Fruit fly (Drosophila melanogaster) whole organism, embryonic: Measurements from ENCODE around the gene CG7579.

ENCODE experiments used
- Asciz ChIP-seq: fragments of 200-800 bp; sonication (Bioruptor generic); optimal IDR thresholded peaks from 2 replicates; lab custom pipeline; 2017; ENCODE audit warnings: missing biosample characterization, mild to moderate bottlenecking, missing genetic modification characterization, missing genetic modification reagents
- Atf6 ChIP-seq: fragments of 200-800 bp; sonication (Bioruptor generic); IDR thresholded peaks from 2 replicates; pipeline ENCODE4 v1.3.6; 2022; ENCODE audit warnings: missing biosample characterization, missing genetic modification characterization
- CG10147 ChIP-seq: fragments of 200-800 bp; sonication (Bioruptor generic); optimal IDR thresholded peaks from 2 replicates; lab custom pipeline; 2019; ENCODE audit warnings: missing biosample characterization, mild to moderate bottlenecking, missing genetic modification characterization, moderate library complexity
- CG11695 ChIP-seq: fragments of 200-800 bp; sonication (Bioruptor generic); IDR thresholded peaks from 3 replicates; pipeline ENCODE4 v1.3.6; 2022; ENCODE audit warnings: missing biosample characterization, missing genetic modification characterization
- CG11696 ChIP-seq: fragments of 200-800 bp; sonication (Bioruptor generic); IDR thresholded peaks from 2 replicates; pipeline ENCODE4 v1.3.6; 2022; ENCODE audit warnings: missing biosample characterization, missing genetic modification characterization
- CG12942 ChIP-seq: fragments of 200-800 bp; sonication (Bioruptor generic); optimal IDR thresholded peaks from 3 replicates; lab custom pipeline; 2016; ENCODE audit warnings: missing biosample characterization, missing genetic modification characterization
- CG13424 ChIP-seq: fragments of 200-800 bp; sonication (Bioruptor generic); optimal IDR thresholded peaks from 2 replicates; lab custom pipeline; 2019; ENCODE audit warnings: missing biosample characterization, mild to moderate bottlenecking, missing genetic modification characterization, moderate library complexity
- CG13894 ChIP-seq: fragments of 200-800 bp; sonication (Bioruptor generic); optimal IDR thresholded peaks from 3 replicates; lab custom pipeline; 2018; ENCODE audit warnings: missing biosample characterization, mild to moderate bottlenecking, missing genetic modification characterization, moderate library complexity
- CG15011 ChIP-seq: fragments of 200-800 bp; sonication (Bioruptor generic); optimal IDR thresholded peaks from 3 replicates; lab custom pipeline; 2018; ENCODE audit warnings: missing biosample characterization, mild to moderate bottlenecking, missing genetic modification characterization
- CG15479 ChIP-seq: fragments of 200-800 bp; sonication (Bioruptor generic); optimal IDR thresholded peaks from 3 replicates; lab custom pipeline; 2019; ENCODE audit warnings: missing biosample characterization, mild to moderate bottlenecking, missing genetic modification characterization, moderate library complexity
- CG15696 ChIP-seq: fragments of 200-800 bp; sonication (Bioruptor generic); optimal IDR thresholded peaks from 2 replicates; lab custom pipeline; 2019; ENCODE audit warnings: missing biosample characterization, mild to moderate bottlenecking, missing genetic modification characterization, moderate library complexity
- CG1603 ChIP-seq: fragments of 200-800 bp; sonication (Bioruptor generic); optimal IDR thresholded peaks from 2 replicates; lab custom pipeline; 2019; ENCODE audit warnings: missing biosample characterization, mild to moderate bottlenecking, missing genetic modification characterization, moderate library complexity
- CG17568 ChIP-seq: fragments of 200-800 bp; sonication (Bioruptor generic); optimal IDR thresholded peaks from 2 replicates; lab custom pipeline; 2018; ENCODE audit warnings: missing biosample characterization, mild to moderate bottlenecking, missing genetic modification characterization, moderate library complexity
- CG2202 ChIP-seq: fragments of 200-800 bp; sonication (Bioruptor generic); optimal IDR thresholded peaks from 2 replicates; lab custom pipeline; 2018; ENCODE audit warnings: missing biosample characterization, mild to moderate bottlenecking, missing genetic modification characterization
- CG2875 ChIP-seq: fragments of 200-800 bp; sonication (Bioruptor generic); optimal IDR thresholded peaks from 2 replicates; lab custom pipeline; 2017; ENCODE audit warnings: missing biosample characterization, mild to moderate bottlenecking, missing genetic modification characterization, missing genetic modification reagents
- CG30020 ChIP-seq: fragments of 200-800 bp; optimal IDR thresholded peaks from 2 replicates; lab custom pipeline; 2019; ENCODE audit warnings: missing biosample characterization, mild to moderate bottlenecking, missing genetic modification characterization, moderate library complexity
- CG30403 ChIP-seq: fragments of 200-800 bp; sonication (Bioruptor generic); optimal IDR thresholded peaks from 3 replicates; lab custom pipeline; 2016; ENCODE audit warnings: missing biosample characterization, missing genetic modification characterization
- CG31441 ChIP-seq: fragments of 200-800 bp; sonication (Bioruptor generic); IDR thresholded peaks from 2 replicates; pipeline ENCODE4 v1.3.6; 2022; ENCODE audit warnings: missing biosample characterization, missing genetic modification characterization
- CG5180 ChIP-seq: fragments of 200-800 bp; sonication (Bioruptor generic); optimal IDR thresholded peaks from 3 replicates; lab custom pipeline; 2017; ENCODE audit warnings: missing biosample characterization, missing genetic modification characterization, mild to moderate bottlenecking, moderate library complexity, missing genetic modification reagents
- CG7786 ChIP-seq: fragments of 200-800 bp; sonication (Bioruptor generic); optimal IDR thresholded peaks from 2 replicates; lab custom pipeline; 2016; ENCODE audit warnings: missing biosample characterization, missing genetic modification characterization
- CG8089 ChIP-seq: fragments of 200-800 bp; sonication (Bioruptor generic); optimal IDR thresholded peaks from 3 replicates; lab custom pipeline; 2016; ENCODE audit warnings: missing biosample characterization, missing genetic modification characterization
- CG8765 ChIP-seq: fragments of 200-800 bp; sonication (Bioruptor generic); IDR thresholded peaks from 2 replicates; pipeline ENCODE4 v1.3.6; 2022; ENCODE audit warnings: missing biosample characterization, missing genetic modification characterization
- CG9437 ChIP-seq: fragments of 200-800 bp; sonication (Bioruptor generic); optimal IDR thresholded peaks from 2 replicates; lab custom pipeline; 2018; ENCODE audit warnings: missing biosample characterization, mild to moderate bottlenecking, missing genetic modification characterization
- CG9609 ChIP-seq: fragments of 200-800 bp; sonication (Bioruptor generic); optimal IDR thresholded peaks from 3 replicates; lab custom pipeline; 2016; ENCODE audit warnings: missing biosample characterization, missing genetic modification characterization
- Camta ChIP-seq: fragments of 200-800 bp; sonication (Bioruptor generic); optimal IDR thresholded peaks from 2 replicates; lab custom pipeline; 2016; ENCODE audit warnings: missing biosample characterization, missing genetic modification characterization
- Dip2 ChIP-seq: fragments of 200-800 bp; sonication (Bioruptor generic); IDR thresholded peaks from 2 replicates; pipeline ENCODE4 v1.3.6; 2022; ENCODE audit warnings: missing biosample characterization, missing genetic modification characterization
- Dp ChIP-seq: fragments of 200-800 bp; sonication (Bioruptor generic); optimal IDR thresholded peaks from 2 replicates; lab custom pipeline; 2018; ENCODE audit warnings: missing biosample characterization, mild to moderate bottlenecking, missing genetic modification characterization, moderate library complexity
- E2f1 ChIP-seq: fragments of 200-800 bp; sonication (Bioruptor generic); IDR thresholded peaks from 2 replicates; pipeline ENCODE4 v1.3.6; 2022; ENCODE audit warnings: missing biosample characterization, missing genetic modification characterization
- HmgD ChIP-seq: fragments of 200-800 bp; sonication (Bioruptor generic); optimal IDR thresholded peaks from 3 replicates; lab custom pipeline; 2016; ENCODE audit warnings: missing biosample characterization, missing genetic modification characterization
- Lpt ChIP-seq: fragments of >200 bp; optimal IDR thresholded peaks from 2 replicates; lab custom pipeline; 2018; ENCODE audit warnings: missing biosample characterization, missing genetic modification characterization
- NFAT ChIP-seq: fragments of 200-800 bp; sonication (Bioruptor generic); IDR thresholded peaks from 2 replicates; pipeline ENCODE4 v1.3.6; 2022; ENCODE audit warnings: missing biosample characterization, missing genetic modification characterization
- Rfx ChIP-seq: fragments of 200-800 bp; sonication (Bioruptor generic); IDR thresholded peaks from 2 replicates; pipeline ENCODE4 v1.3.6; 2022; ENCODE audit warnings: missing biosample characterization, missing genetic modification characterization
- Side ChIP-seq: fragments of 200-800 bp; sonication (Bioruptor generic); optimal IDR thresholded peaks from 2 replicates; lab custom pipeline; 2016; ENCODE audit warnings: missing biosample characterization, missing genetic modification characterization
- Stat92E ChIP-seq, 3 experiments: fragments of >200 bp in 2 of 3; fragments of 200-800 bp in 1 of 3; sonication (Bioruptor generic) in 1 of 3; optimal IDR thresholded peaks; 2 replicates each; lab custom pipeline; 2017 to 2019; ENCODE audit warnings: missing biosample characterization in 3 of 3, missing genetic modification characterization in 3 of 3, mild to moderate bottlenecking in 1 of 3, moderate library complexity in 1 of 3
- Xrp1 ChIP-seq: fragments of 200-800 bp; sonication (Bioruptor generic); IDR thresholded peaks from 2 replicates; pipeline ENCODE4 v1.3.6; 2022; ENCODE audit warnings: missing biosample characterization, missing genetic modification characterization
- disco-r ChIP-seq: fragments of 200-800 bp; sonication (Bioruptor generic); optimal IDR thresholded peaks from 2 replicates; lab custom pipeline; 2016; ENCODE audit warnings: missing biosample characterization, missing genetic modification characterization
- dpn ChIP-seq, 2 experiments: fragments of 200-800 bp; sonication (Bioruptor generic); optimal IDR thresholded peaks; 3 replicates each; lab custom pipeline; 2016; ENCODE audit warnings: missing biosample characterization in 2 of 2, missing genetic modification characterization in 2 of 2
- esg ChIP-seq: fragments of 200-800 bp; sonication (Bioruptor generic); conservative IDR thresholded peaks from 2 replicates; pipeline ENCODE4 v1.3.6; 2022; ENCODE audit warnings: missing biosample characterization, missing genetic modification characterization
- ftz-f1 ChIP-seq: fragments of 200-800 bp; sonication (Bioruptor generic); optimal IDR thresholded peaks from 2 replicates; lab custom pipeline; 2016; ENCODE audit warnings: missing biosample characterization, missing genetic modification characterization
- gfzf ChIP-seq: fragments of 200-800 bp; sonication (Bioruptor generic); optimal IDR thresholded peaks from 2 replicates; lab custom pipeline; 2016; ENCODE audit warnings: missing biosample characterization, mild to moderate bottlenecking, missing genetic modification characterization, moderate library complexity
- hb ChIP-seq: fragments of 200-800 bp; sonication (Bioruptor generic); IDR thresholded peaks from 3 replicates; pipeline ENCODE4 v1.3.6; 2022; ENCODE audit warnings: missing biosample characterization, missing genetic modification characterization; ENCODE audit not compliant: partially characterized antibody
- jumu ChIP-seq: fragments of 200-800 bp; sonication (Bioruptor generic); optimal IDR thresholded peaks from 3 replicates; lab custom pipeline; 2016; ENCODE audit warnings: missing biosample characterization, missing genetic modification characterization
- ken ChIP-seq: fragments of 200-800 bp; sonication (Bioruptor generic); IDR thresholded peaks from 3 replicates; pipeline ENCODE4 v1.3.6; 2022; ENCODE audit warnings: missing biosample characterization, missing genetic modification characterization
- luna ChIP-seq: fragments of 200-800 bp; sonication (Bioruptor generic); optimal IDR thresholded peaks from 2 replicates; lab custom pipeline; 2016; ENCODE audit warnings: missing biosample characterization, missing genetic modification characterization
- mirr ChIP-seq: fragments of 200-800 bp; sonication (Bioruptor generic); optimal IDR thresholded peaks from 3 replicates; lab custom pipeline; 2018; ENCODE audit warnings: missing biosample characterization, mild to moderate bottlenecking, missing genetic modification characterization
- nerfin-1 ChIP-seq: fragments of 200-800 bp; sonication (Bioruptor generic); optimal IDR thresholded peaks from 3 replicates; lab custom pipeline; 2019; ENCODE audit warnings: missing biosample characterization, mild to moderate bottlenecking, missing genetic modification characterization, moderate library complexity
- scrt ChIP-seq: fragments of 200-800 bp; sonication (Bioruptor generic); optimal IDR thresholded peaks from 2 replicates; lab custom pipeline; 2018; ENCODE audit warnings: missing biosample characterization, mild to moderate bottlenecking, missing genetic modification characterization, moderate library complexity
- seq ChIP-seq: fragments of 200-800 bp; sonication (Bioruptor generic); IDR thresholded peaks from 2 replicates; pipeline ENCODE4 v1.3.6; 2022; ENCODE audit warnings: missing biosample characterization, missing genetic modification characterization
- tin ChIP-seq: fragments of 200-800 bp; sonication (Bioruptor generic); optimal IDR thresholded peaks from 3 replicates; lab custom pipeline; 2016; ENCODE audit warnings: missing biosample characterization, missing genetic modification characterization
- tx ChIP-seq: fragments of 200-800 bp; sonication (Bioruptor generic); optimal IDR thresholded peaks from 2 replicates; lab custom pipeline; 2016; ENCODE audit warnings: missing biosample characterization, missing genetic modification characterization

Gene CG7579

DNA sequence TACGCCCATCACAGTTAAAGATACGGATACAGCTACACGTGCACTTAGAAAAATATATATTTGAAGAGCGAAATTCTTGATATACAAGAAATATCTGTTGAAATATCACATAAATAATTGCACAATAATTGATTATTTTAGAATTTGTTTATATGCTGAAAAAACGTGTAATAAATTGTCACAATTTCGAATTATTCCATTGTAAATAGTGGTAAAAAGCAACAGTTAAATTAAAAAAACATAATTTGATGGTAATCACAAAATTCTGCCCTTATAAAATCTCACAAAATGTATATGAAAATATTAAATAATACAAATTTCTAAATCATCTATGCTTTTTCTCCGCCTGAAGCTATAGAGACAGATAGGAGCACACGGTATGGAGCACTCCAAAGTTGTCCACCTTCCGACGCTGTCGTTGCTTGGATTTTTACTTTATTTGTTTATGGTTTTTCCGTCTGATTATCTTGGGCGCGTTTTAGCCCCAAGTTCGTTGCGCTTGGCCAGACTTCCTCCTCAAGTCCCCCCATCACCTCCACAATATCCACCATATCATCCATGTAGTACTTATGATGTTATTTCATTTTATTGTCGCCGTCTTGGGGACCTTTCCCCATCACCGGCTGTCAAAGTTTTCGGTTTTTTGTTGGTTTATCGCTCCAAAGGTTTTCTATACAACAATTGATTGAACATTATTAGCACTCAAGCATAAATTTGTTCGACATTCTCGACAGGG is 21.2 kb upstream of the CG7579 start (continued):
- TF ChIP-seq disco-r (GFP tag; lab: Kevin White, UChicago), result no peak
- TF ChIP-seq Dip2 (GFP tag; lab: Robert Waterston, UW), result no peak
- TF ChIP-seq seq (GFP tag; lab: Robert Waterston, UW), result no peak
- TF ChIP-seq Stat92E (GFP tag; optimal IDR thresholded peaks at IDR 0.05; lab: Kevin White, UChicago), result peak in 1 of 3 experiments; percentile 34
- TF ChIP-seq CG13424, result peak; percentile 72
- no peak for TF ChIP-seq Lpt (GFP tag; lab: Kevin White, UChicago)
- TF ChIP-seq CG8765, result no peak
- peak; percentile 45 for TF ChIP-seq CG9437 (GFP tag; lab: Kevin White, UChicago)
- no peak for TF ChIP-seq CG7786
- peak; percentile 34 for TF ChIP-seq CG2875
- no peak for TF ChIP-seq hb (GFP tag; lab: Robert Waterston, UW)
- TF ChIP-seq CG30020 (tag; lab: Kevin White, UChicago), result no peak
- peak; percentile 16 for TF ChIP-seq CG12942 (GFP tag; lab: Kevin White, UChicago)
- TF ChIP-seq Atf6, result 0 out of 2 replicates have a peak, but pooled peaks have one; percentile 24
- TF ChIP-seq dpn (GFP tag; optimal IDR thresholded peaks at IDR 0.05; lab: Kevin White, UChicago), result peak in 1 of 2 experiments; percentile 24
- TF ChIP-seq CG17568, result no peak
- no peak for TF ChIP-seq Camta (GFP tag; lab: Kevin White, UChicago)
- TF ChIP-seq Xrp1 (GFP tag; lab: Robert Waterston, UW), result peak; percentile 66
- no peak for TF ChIP-seq CG8089 (GFP tag; lab: Kevin White, UChicago)
- TF ChIP-seq CG15696 (tag; lab: Kevin White, UChicago), result peak; percentile 52
- peak; percentile 60 for TF ChIP-seq CG13894 (tag; lab: Kevin White, UChicago)
- TF ChIP-seq Rfx (GFP tag; lab: Robert Waterston, UW), result 0 out of 2 replicates have a peak, but pooled peaks have one; percentile 4
- no peak for TF ChIP-seq scrt (GFP tag; lab: Kevin White, UChicago)
- peak; percentile 77 for TF ChIP-seq CG31441
- TF ChIP-seq CG2202, result peak; percentile 18
- no peak for TF ChIP-seq E2f1 (GFP tag; lab: Robert Waterston, UW)
- TF ChIP-seq CG30403 (GFP tag; lab: Kevin White, UChicago), result peak; percentile 67
- TF ChIP-seq tx (GFP tag; lab: Kevin White, UChicago), result no peak
- no peak for TF ChIP-seq CG1603
- TF ChIP-seq CG15011 (GFP tag; lab: Kevin White, UChicago), result peak; percentile 46
- no peak for TF ChIP-seq gfzf (GFP tag; lab: Kevin White, UChicago)
- TF ChIP-seq ken (GFP tag; lab: Robert Waterston, UW), result no peak
- TF ChIP-seq Dp (GFP tag; lab: Kevin White, UChicago), result no peak
- TF ChIP-seq ftz-f1 (GFP tag; lab: Kevin White, UChicago), result no peak
- no peak for TF ChIP-seq HmgD
- peak; percentile 30 for TF ChIP-seq CG5180 (GFP tag; lab: Kevin White, UChicago)
- peak; percentile 52; the same call in 1 of the 3 replicates for TF ChIP-seq CG11695 (GFP tag; lab: Robert Waterston, UW)
- TF ChIP-seq CG15479 (GFP tag; lab: Kevin White, UChicago), result no peak
- no peak for TF ChIP-seq NFAT (GFP tag; lab: Robert Waterston, UW)
- TF ChIP-seq jumu (GFP tag; lab: Kevin White, UChicago), result no peak
- TF ChIP-seq CG11696, result no peak
- TF ChIP-seq luna (GFP tag; lab: Kevin White, UChicago), result no peak
- TF ChIP-seq tin (GFP tag; lab: Kevin White, UChicago), result peak; percentile 31
- TF ChIP-seq nerfin-1, result peak; percentile 68
- peak; percentile 16 for TF ChIP-seq CG10147 (GFP tag; lab: Kevin White, UChicago)
- peak; percentile 13 for TF ChIP-seq mirr (GFP tag; lab: Kevin White, UChicago)
- TF ChIP-seq Side (GFP tag; lab: Kevin White, UChicago), result no peak
- no peak; the same call in 1 of the 2 replicates for TF ChIP-seq esg (GFP tag; lab: Robert Waterston, UW)
- TF ChIP-seq CG9609, result no peak
- peak; percentile 55 for TF ChIP-seq Asciz (GFP tag; lab: Kevin White, UChicago)
